Worm (Caenorhabditis elegans) whole organism, midembryonic: Measurements from ENCODE around the gene F53H1.4.
A peak's percentile ranks its signal among the peaks of the same experiment; 100 is the strongest.

ENCODE experiments used
- T22C8.4 ChIP-seq: fragments of 200-800 bp; sonication (Bioruptor generic); IDR thresholded peaks from 2 replicates; pipeline ENCODE4 v1.3.6; 2022; ENCODE audit warnings: missing genetic modification characterization, missing compliant biosample characterization
- flt-1 ChIP-seq: fragments of 200-800 bp; sonication (Bioruptor generic); IDR thresholded peaks from 2 replicates; pipeline ENCODE4 v1.3.6; 2022; ENCODE audit warnings: missing genetic modification characterization, missing compliant biosample characterization
- med-1 ChIP-seq: sonication (generic microtip); optimal IDR thresholded peaks from 2 replicates; lab custom pipeline; 2017; ENCODE audit warnings: missing genetic modification characterization, mild to moderate bottlenecking, missing compliant biosample characterization, antibody characterized with exemption, missing genetic modification reagents; ENCODE audit not compliant: insufficient read depth
- ref-1 ChIP-seq: fragments of 200-800 bp; sonication (Bioruptor generic); conservative IDR thresholded peaks from 2 replicates; pipeline ENCODE4 v1.3.6; 2022; ENCODE audit warnings: missing genetic modification reagents, missing genetic modification characterization, missing compliant biosample characterization
- tab-1 ChIP-seq: fragments of 200-800 bp; sonication (Bioruptor generic); IDR thresholded peaks from 2 replicates; pipeline ENCODE4 v1.3.6; 2022; ENCODE audit warnings: missing genetic modification characterization, missing compliant biosample characterization

The F53H1.4 gene

DNA sequence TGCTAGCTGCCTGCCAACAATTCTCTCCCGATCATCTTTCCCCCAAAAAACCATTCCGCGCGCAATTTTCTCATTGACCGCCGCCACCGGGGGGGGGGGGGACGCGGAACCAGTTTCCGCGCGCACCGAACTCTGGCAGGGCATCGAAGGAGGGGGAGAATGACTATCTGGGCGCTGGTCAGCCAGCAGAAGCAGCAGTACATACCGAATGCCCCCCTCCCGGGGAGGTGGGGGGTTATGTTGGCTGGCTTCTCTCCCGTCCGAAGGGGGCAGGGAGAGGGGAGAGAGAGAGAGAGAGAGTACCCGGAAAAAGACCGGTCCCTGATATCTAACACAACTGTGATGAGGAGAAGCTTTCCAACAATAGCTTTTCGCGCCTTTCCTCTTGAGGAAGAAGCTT lies 67.7 kb downstream of the F53H1.4 start:
- TF ChIP-seq T22C8.4 (GFP tag; lab: Robert Waterston, UW): 0 out of 2 replicates have a peak, but pooled peaks have one; percentile 10
- TF ChIP-seq ref-1: no peak
- TF ChIP-seq flt-1 (GFP tag; lab: Robert Waterston, UW): peak; percentile 37; the same call in 1 of the 2 replicates
- no peak for TF ChIP-seq med-1 (GFP tag; lab: Kevin White, UChicago)
- TF ChIP-seq tab-1 (GFP tag; lab: Robert Waterston, UW): peak; percentile 48; the same call in 1 of the 2 replicates
